Worm (Caenorhabditis elegans): ENCODE measurements around the gene str-163.

str-163 gene

DNA sequence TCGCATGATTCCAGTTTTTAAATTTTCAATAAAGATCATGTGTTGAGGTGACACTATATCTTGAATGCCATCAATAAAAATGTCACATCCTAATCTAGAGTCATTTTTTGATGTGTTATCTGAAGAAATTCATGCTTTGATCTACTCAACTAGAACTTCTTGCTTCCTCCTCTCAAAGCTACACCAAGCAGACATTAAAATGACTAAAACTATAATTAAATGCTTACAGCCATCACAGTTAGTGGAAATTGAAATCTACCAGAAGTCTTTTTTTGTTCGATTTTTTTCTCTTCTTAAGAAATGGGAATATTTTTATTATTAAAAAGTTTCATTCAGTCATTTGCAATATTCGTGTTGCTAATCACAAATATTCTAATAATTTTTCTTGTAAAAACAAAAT is 36.2 kb upstream of the str-163 start, which contains the start of gene str-158:
str-158 (plus strand) TSS at position 301 of the 400 bp plus-strand sequence.
- TF ChIP-seq tbx-2 (tag; optimal IDR thresholded peaks at IDR 0.05) (no peak), pqm-1 (tag; optimal IDR thresholded peaks at IDR 0.05) (no peak), ceh-90 (tag; optimal IDR thresholded peaks at IDR 0.05) (no peak), lir-3 (tag; optimal IDR thresholded peaks at IDR 0.05; ENCODE audit: poor library complexity) (no peak)

DNA sequence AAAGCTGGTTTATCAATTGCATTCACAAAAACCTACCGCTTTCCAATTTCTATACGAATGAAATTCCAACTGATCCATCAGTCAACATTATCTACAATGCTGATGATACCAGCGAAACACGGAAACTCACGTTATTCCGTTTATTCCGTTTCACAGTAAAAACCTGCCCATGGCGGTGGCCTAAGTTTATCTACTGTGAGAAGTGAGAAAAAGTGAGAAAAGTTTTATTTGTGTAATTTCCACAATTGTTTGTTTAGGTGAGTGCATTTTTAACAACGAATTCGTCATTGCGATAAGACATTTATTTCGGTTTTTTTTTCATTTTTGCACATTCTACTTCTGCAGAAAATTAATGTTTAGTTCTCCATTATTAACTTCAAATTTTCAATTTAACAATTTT is 23.9 kb upstream of the str-163 start, which contains the start of gene Y9C9A.8:
Y9C9A.8 (plus strand) TSS at position 301 of the 400 bp plus-strand sequence.
- no peak for TF ChIP-seq tlp-1 (tag; optimal IDR thresholded peaks at IDR 0.05)
- TF ChIP-seq unc-86 (tag; optimal IDR thresholded peaks at IDR 0.05): no peak
- TF ChIP-seq lin-15B (tag; optimal IDR thresholded peaks at IDR 0.05): no peak
- no peak for TF ChIP-seq snu-23 (GFP tag; optimal IDR thresholded peaks at IDR 0.05)
- TF ChIP-seq elt-3 (tag; optimal IDR thresholded peaks at IDR 0.05): no peak
- no peak for TF ChIP-seq ztf-4 (tag; optimal IDR thresholded peaks at IDR 0.05)
- TF ChIP-seq ceh-90 (tag; optimal IDR thresholded peaks at IDR 0.05): no peak
- no peak for TF ChIP-seq fkh-4 (tag; optimal IDR thresholded peaks at IDR 0.05; ENCODE audit: borderline replicate concordance)
- TF ChIP-seq pax-3 (tag; optimal IDR thresholded peaks at IDR 0.05): no peak
- TF ChIP-seq fkh-10 (GFP tag; optimal IDR thresholded peaks at IDR 0.05): no peak
- no peak for TF ChIP-seq rnt-1 (tag; optimal IDR thresholded peaks at IDR 0.05)
- TF ChIP-seq nhr-11 (tag; optimal IDR thresholded peaks at IDR 0.05): no peak
- no peak for TF ChIP-seq isw-1 (GFP tag; IDR thresholded peaks at IDR 0.05)
- TF ChIP-seq lin-35 (GFP tag; optimal IDR thresholded peaks at IDR 0.05): no peak
- TF ChIP-seq lir-3 (tag; optimal IDR thresholded peaks at IDR 0.05; ENCODE audit: poor library complexity): no peak
- no peak for TF ChIP-seq skn-1 (tag; optimal IDR thresholded peaks at IDR 0.05)
- no peak for TF ChIP-seq ztf-11 (tag; optimal IDR thresholded peaks at IDR 0.05)
- TF ChIP-seq nhr-28 (tag; optimal IDR thresholded peaks at IDR 0.05): no peak
- no peak for TF ChIP-seq efl-3 (GFP tag; optimal IDR thresholded peaks at IDR 0.05)
- no peak for TF ChIP-seq ceh-82 (tag; optimal IDR thresholded peaks at IDR 0.05)

DNA sequence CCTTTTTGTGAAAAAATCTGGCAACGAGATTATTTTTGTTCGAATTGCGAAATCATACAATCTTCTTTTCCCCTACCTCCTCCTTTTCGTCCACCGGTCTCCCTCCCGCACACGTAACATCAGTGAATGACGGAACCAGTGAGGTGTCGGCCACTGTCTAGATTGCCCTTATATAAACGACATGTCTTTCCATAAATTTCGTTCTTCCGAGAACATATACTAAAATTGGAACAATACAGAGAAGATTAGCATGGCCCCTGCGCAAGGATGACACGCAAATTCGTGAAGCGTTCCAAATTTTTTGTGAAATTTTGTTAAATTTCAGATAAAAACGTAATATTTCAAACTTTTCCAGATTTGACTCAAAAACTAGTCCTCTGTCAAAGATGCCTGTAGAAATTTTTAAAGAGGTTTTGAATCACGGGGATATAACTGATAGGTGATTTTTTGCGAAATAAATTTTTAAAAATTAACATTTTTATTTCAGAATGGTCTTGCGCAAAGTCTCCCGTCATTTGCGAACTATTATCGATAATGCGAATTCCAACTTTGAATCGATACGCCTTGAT is 23.1 kb upstream of the str-163 start:
- TF ChIP-seq ets-5 (GFP tag; IDR thresholded peaks at IDR 0.05) (no peak), ztf-11 (tag; optimal IDR thresholded peaks at IDR 0.05) (no peak), unc-98 (GFP tag; IDR thresholded peaks at IDR 0.05) (no peak), hlh-4 (tag; optimal IDR thresholded peaks at IDR 0.05) (no peak), ceh-82 (tag; optimal IDR thresholded peaks at IDR 0.05) (no peak), nhr-85 (tag) (peak; percentile 19), nhr-77 (tag; optimal IDR thresholded peaks at IDR 0.05) (no peak), nhr-19 (GFP tag; conservative IDR thresholded peaks at IDR 0.05) (peak; percentile 36; the same call in 1 of the 2 replicates), hlh-17 (GFP tag; optimal IDR thresholded peaks at IDR 0.05; ENCODE audit: borderline replicate concordance) (no peak), nhr-84 (tag; optimal IDR thresholded peaks at IDR 0.05) (no peak), ceh-63 (GFP tag; optimal IDR thresholded peaks at IDR 0.05) (no peak), mab-9 (GFP tag; IDR thresholded peaks at IDR 0.05) (no peak), aly-2 (tag; optimal IDR thresholded peaks at IDR 0.05) (no peak), zip-4 (GFP tag; optimal IDR thresholded peaks at IDR 0.05) (peak; percentile 32), nhr-90 (tag; optimal IDR thresholded peaks at IDR 0.05; ENCODE audit: poor library complexity) (peak; percentile 62), nhr-20 (tag; optimal IDR thresholded peaks at IDR 0.05) (peak; percentile 8), mef-2 (tag; optimal IDR thresholded peaks at IDR 0.05) (no peak), alr-1 (tag; optimal IDR thresholded peaks at IDR 0.05; ENCODE audit: borderline replicate concordance) (no peak), nhr-47 (tag; optimal IDR thresholded peaks at IDR 0.05) (peak; percentile 40), C34B4.2 (tag; optimal IDR thresholded peaks at IDR 0.05) (no peak), swsn-7 (tag; optimal IDR thresholded peaks at IDR 0.05) (no peak), dpl-1 (GFP tag; optimal IDR thresholded peaks at IDR 0.05) (no peak), sox-4 (tag; optimal IDR thresholded peaks at IDR 0.05) (no peak), elt-3 (tag; optimal IDR thresholded peaks at IDR 0.05) (no peak), efl-1 (optimal IDR thresholded peaks at IDR 0.05) (peak in 1 of 2 experiments; percentile 8), efl-1 (GFP tag; optimal IDR thresholded peaks at IDR 0.05 in 1 of 2) (no peak), lin-35 (GFP tag; optimal IDR thresholded peaks at IDR 0.05) (peak in 1 of 2 experiments; percentile 2), lin-13 (GFP tag; optimal IDR thresholded peaks at IDR 0.05) (no peak), snpc-4 (tag; optimal IDR thresholded peaks at IDR 0.05) (peak; percentile 96), dsc-1 (tag; optimal IDR thresholded peaks at IDR 0.05) (no peak), grh-1 (GFP tag; IDR thresholded peaks at IDR 0.05) (0 out of 2 replicates have a peak, but pooled peaks have one; percentile 28), tlp-1 (tag; optimal IDR thresholded peaks at IDR 0.05) (no peak)
